Fruit fly (Drosophila melanogaster) whole organism, wandering third instar larva: ENCODE results near the gene CG43938.

Experiments
- Abd-B ChIP-seq: fragments of >200 bp; optimal IDR thresholded peaks from 2 replicates; lab custom pipeline; 2017; ENCODE audit warnings: missing biosample characterization, missing genetic modification characterization
- HLH106 ChIP-seq: fragments of 200-800 bp; optimal IDR thresholded peaks from 3 replicates; lab custom pipeline; 2019; ENCODE audit warnings: missing biosample characterization, mild to moderate bottlenecking, missing genetic modification characterization, moderate library complexity
- Hr78 ChIP-seq: fragments of >200 bp; optimal IDR thresholded peaks from 2 replicates; lab custom pipeline; 2017; ENCODE audit warnings: missing biosample characterization, missing genetic modification characterization
- OdsH ChIP-seq: fragments of 200-800 bp; sonication (Bioruptor generic); optimal IDR thresholded peaks from 2 replicates; lab custom pipeline; 2016; ENCODE audit warnings: missing biosample characterization, mild to moderate bottlenecking, missing genetic modification characterization
- dmrt93B ChIP-seq: fragments of 200-800 bp; sonication (Bioruptor generic); optimal IDR thresholded peaks from 2 replicates; lab custom pipeline; 2018; ENCODE audit warnings: missing biosample characterization, mild to moderate bottlenecking, missing genetic modification characterization
- pan ChIP-seq: fragments of >200 bp; optimal IDR thresholded peaks from 2 replicates; lab custom pipeline; 2017
- psq ChIP-seq: fragments of 200-800 bp; sonication (Bioruptor generic); optimal IDR thresholded peaks from 3 replicates; lab custom pipeline; 2017; ENCODE audit warnings: missing biosample characterization, mild to moderate bottlenecking, missing genetic modification characterization, moderate library complexity
- sage ChIP-seq: fragments of 200-800 bp; sonication (Bioruptor generic); optimal IDR thresholded peaks from 2 replicates; lab custom pipeline; 2016; ENCODE audit warnings: missing biosample characterization, mild to moderate bottlenecking, missing genetic modification characterization
- usp ChIP-seq: fragments of >200 bp; optimal IDR thresholded peaks from 2 replicates; lab custom pipeline; 2017; ENCODE audit warnings: missing biosample characterization, missing genetic modification characterization

dm6 chr3L:21118602-21119001, 2.9 kb upstream of the CG43938 start:
- TF ChIP-seq sage (GFP tag; lab: Kevin White, UChicago) (no peak), dmrt93B (GFP tag; lab: Kevin White, UChicago) (no peak), HLH106 (tag; lab: Kevin White, UChicago) (no peak), Abd-B (GFP tag; lab: Kevin White, UChicago) (no peak), OdsH (no peak), pan (lab: Kevin White, UChicago) (no peak), Hr78 (GFP tag; lab: Kevin White, UChicago) (no peak), psq (GFP tag; lab: Kevin White, UChicago) (no peak), usp (GFP tag; lab: Kevin White, UChicago) (no peak)
